Worm (Caenorhabditis elegans) whole organism, young adult: Measurements from ENCODE around the gene C33D9.10.
A peak's percentile ranks its signal among the peaks of the same experiment; 100 is the strongest.

Experiments used
- B0261.1 ChIP-seq: sonication (generic microtip); optimal IDR thresholded peaks from 2 replicates; lab custom pipeline; 2016; ENCODE audit warnings: mild to moderate bottlenecking, missing genetic modification characterization, moderate library complexity, missing compliant biosample characterization
- C06A6.2 ChIP-seq: fragments of 200-800 bp; sonication (Bioruptor generic); conservative IDR thresholded peaks from 2 replicates; pipeline ENCODE4 v1.3.6; 2022; ENCODE audit warnings: missing genetic modification characterization, missing compliant biosample characterization
- D2030.7 ChIP-seq: fragments of 200-800 bp; sonication (Bioruptor generic); IDR thresholded peaks from 2 replicates; pipeline ENCODE4 v1.3.6; 2022; ENCODE audit warnings: missing genetic modification reagents, missing genetic modification characterization, missing compliant biosample characterization
- F22D6.2 ChIP-seq: sonication (generic microtip); optimal IDR thresholded peaks from 2 replicates; lab custom pipeline; 2016; ENCODE audit warnings: mild to moderate bottlenecking, missing genetic modification characterization, missing compliant biosample characterization
- F37B4.10 ChIP-seq: fragments of 200-800 bp; sonication (Bioruptor generic); IDR thresholded peaks from 2 replicates; pipeline ENCODE4 v1.3.6; 2022; ENCODE audit warnings: missing genetic modification characterization, missing compliant biosample characterization
- F49E8.2 ChIP-seq: sonication (generic microtip); optimal IDR thresholded peaks from 3 replicates; lab custom pipeline; 2017; ENCODE audit warnings: missing genetic modification characterization, mild to moderate bottlenecking, missing compliant biosample characterization, antibody characterized with exemption, moderate library complexity; ENCODE audit not compliant: insufficient read depth
- K11D2.4 ChIP-seq: fragments of 200-800 bp; sonication (Bioruptor generic); IDR thresholded peaks from 2 replicates; pipeline ENCODE4 v1.3.6; 2022; ENCODE audit warnings: missing genetic modification reagents, missing genetic modification characterization, missing compliant biosample characterization
- T07F8.4 ChIP-seq: sonication (generic microtip); optimal IDR thresholded peaks from 2 replicates; lab custom pipeline; 2016; ENCODE audit warnings: mild to moderate bottlenecking, missing genetic modification characterization, moderate library complexity, missing compliant biosample characterization
- Y53F4B.3 ChIP-seq: fragments of 200-800 bp; sonication (Bioruptor generic); IDR thresholded peaks from 2 replicates; pipeline ENCODE4 v1.3.6; 2022; ENCODE audit warnings: missing genetic modification reagents, missing genetic modification characterization, missing compliant biosample characterization
- Y79H2A.3 ChIP-seq: fragments of 200-800 bp; sonication (Bioruptor generic); conservative IDR thresholded peaks from 2 replicates; pipeline ENCODE4 v1.3.6; 2022; ENCODE audit warnings: missing genetic modification reagents, missing genetic modification characterization, missing compliant biosample characterization
- ama-1 ChIP-seq, 3 experiments: fragments of 150-350 bp in 1 of 3; sonication (generic microtip) in 2 of 3; optimal IDR thresholded peaks; 2 replicates each; lab custom pipeline; 2014 to 2018; ENCODE audit warnings: missing biosample characterization in 2 of 3, missing genetic modification characterization in 2 of 3, missing genetic modification reagents in 2 of 3
- attf-3 ChIP-seq: fragments of 200-800 bp; sonication (Bioruptor generic); conservative IDR thresholded peaks from 2 replicates; pipeline ENCODE4 v1.3.6; 2022; ENCODE audit warnings: missing genetic modification reagents, missing genetic modification characterization, missing compliant biosample characterization
- bed-1 ChIP-seq: fragments of 200-800 bp; sonication (Bioruptor generic); IDR thresholded peaks from 2 replicates; pipeline ENCODE4 v1.3.6; 2022; ENCODE audit warnings: missing genetic modification reagents, missing genetic modification characterization, missing compliant biosample characterization
- cebp-1 ChIP-seq, 2 experiments: fragments of 200-800 bp in 1 of 2; sonication (Bioruptor generic) in 1 of 2; sonication (generic microtip) in 1 of 2; IDR thresholded peaks in 1 of 2; optimal IDR thresholded peaks in 1 of 2; 2 replicates each; pipeline versions ENCODE4 v1.3.6 to Lab custom; 2017 to 2022; ENCODE audit warnings: missing compliant biosample characterization in 2 of 2, missing genetic modification characterization in 2 of 2, mild to moderate bottlenecking in 1 of 2, missing genetic modification reagents in 1 of 2, moderate library complexity in 1 of 2
- ceh-58 ChIP-seq: fragments of 200-800 bp; sonication (Bioruptor generic); IDR thresholded peaks from 2 replicates; pipeline ENCODE4 v1.3.6; 2022; ENCODE audit warnings: missing genetic modification characterization, missing compliant biosample characterization
- ceh-91 ChIP-seq: fragments of 200-800 bp; sonication (Bioruptor generic); IDR thresholded peaks from 2 replicates; pipeline ENCODE4 v1.3.6; 2022; ENCODE audit warnings: missing genetic modification reagents, missing genetic modification characterization, missing compliant biosample characterization
- die-1 ChIP-seq: sonication (generic microtip); optimal IDR thresholded peaks from 2 replicates; lab custom pipeline; 2016; ENCODE audit warnings: missing genotype, mild to moderate bottlenecking, missing genetic modification characterization, missing compliant biosample characterization
- ekl-4 ChIP-seq: fragments of 200-800 bp; sonication (Bioruptor generic); IDR thresholded peaks from 2 replicates; pipeline ENCODE4 v1.3.6; 2022; ENCODE audit warnings: missing genetic modification reagents, missing genetic modification characterization, missing compliant biosample characterization
- hmg-20 ChIP-seq: fragments of 200-800 bp; sonication (Bioruptor generic); IDR thresholded peaks from 2 replicates; pipeline ENCODE4 v1.3.6; 2022; ENCODE audit warnings: missing genetic modification reagents, missing genetic modification characterization, missing compliant biosample characterization
- let-526 ChIP-seq: fragments of 200-800 bp; sonication (Bioruptor generic); IDR thresholded peaks from 2 replicates; pipeline ENCODE4 v1.3.6; 2022; ENCODE audit warnings: missing genetic modification reagents, missing genetic modification characterization, missing compliant biosample characterization
- lin-26 ChIP-seq: fragments of 200-800 bp; sonication (Bioruptor generic); IDR thresholded peaks from 2 replicates; pipeline ENCODE4 v1.3.6; 2022; ENCODE audit warnings: missing genetic modification reagents, missing genetic modification characterization, missing compliant biosample characterization
- lin-40 ChIP-seq: sonication (generic microtip); optimal IDR thresholded peaks from 2 replicates; lab custom pipeline; 2016; ENCODE audit warnings: missing genetic modification characterization, mild to moderate bottlenecking, missing compliant biosample characterization, missing genotype, missing genetic modification reagents
- lin-54 ChIP-seq: fragments of 200-800 bp; sonication (Bioruptor generic); optimal IDR thresholded peaks from 2 replicates; lab custom pipeline; 2018; ENCODE audit warnings: mild to moderate bottlenecking, missing genetic modification characterization, missing compliant biosample characterization
- lsl-1 ChIP-seq: fragments of 200-800 bp; sonication (Bioruptor generic); optimal IDR thresholded peaks from 2 replicates; lab custom pipeline; 2018; ENCODE audit warnings: mild to moderate bottlenecking, missing genetic modification characterization, moderate library complexity, missing compliant biosample characterization
- madf-10 ChIP-seq: sonication (generic microtip); optimal IDR thresholded peaks from 2 replicates; lab custom pipeline; 2016; ENCODE audit warnings: mild to moderate bottlenecking, missing genetic modification characterization, missing compliant biosample characterization
- madf-3 ChIP-seq: fragments of 200-800 bp; sonication (Bioruptor generic); IDR thresholded peaks from 2 replicates; pipeline ENCODE4 v1.3.6; 2022; ENCODE audit warnings: missing genetic modification reagents, missing genetic modification characterization, missing compliant biosample characterization
- mes-4 ChIP-seq: sonication (generic microtip); optimal IDR thresholded peaks from 2 replicates; lab custom pipeline; 2016; ENCODE audit warnings: missing genotype, missing genetic modification characterization, missing compliant biosample characterization
- nfya-1 ChIP-seq: sonication (generic microtip); optimal IDR thresholded peaks from 2 replicates; lab custom pipeline; 2017; ENCODE audit warnings: antibody characterized with exemption, missing compliant biosample characterization, missing genetic modification characterization, borderline replicate concordance; ENCODE audit not compliant: insufficient read depth
- nfya-2 ChIP-seq: fragments of 200-800 bp; sonication (Bioruptor generic); IDR thresholded peaks from 2 replicates; pipeline ENCODE4 v1.3.6; 2022; ENCODE audit warnings: missing genetic modification reagents, missing genetic modification characterization, missing compliant biosample characterization
- nhr-120 ChIP-seq: fragments of 200-800 bp; sonication (Bioruptor generic); IDR thresholded peaks from 2 replicates; pipeline ENCODE4 v1.3.6; 2022; ENCODE audit warnings: missing genetic modification characterization, missing compliant biosample characterization
- pha-4 ChIP-seq: fragments of 150-350 bp; sonication (generic microtip); optimal IDR thresholded peaks from 2 replicates; lab custom pipeline; 2014; ENCODE audit warnings: missing biosample characterization, missing genetic modification reagents, missing genetic modification characterization
- rec-8 ChIP-seq, 2 experiments: sonication (generic microtip); optimal IDR thresholded peaks; 2 replicates each; lab custom pipeline; 2016; ENCODE audit warnings: mild to moderate bottlenecking in 2 of 2, missing genetic modification characterization in 2 of 2, missing genetic modification reagents in 2 of 2, missing genotype in 2 of 2, missing biosample characterization in 1 of 2, missing compliant biosample characterization in 1 of 2, moderate library complexity in 1 of 2
- repo-1 ChIP-seq: sonication (generic microtip); optimal IDR thresholded peaks from 2 replicates; lab custom pipeline; 2017; ENCODE audit warnings: mild to moderate bottlenecking, missing genetic modification characterization, missing compliant biosample characterization
- sdz-38 ChIP-seq: sonication (generic microtip); optimal IDR thresholded peaks from 2 replicates; lab custom pipeline; 2016; ENCODE audit warnings: missing genotype, missing genetic modification characterization, missing compliant biosample characterization
- sea-2 ChIP-seq: fragments of 200-800 bp; sonication (Bioruptor generic); IDR thresholded peaks from 2 replicates; pipeline ENCODE4 v1.3.6; 2022; ENCODE audit warnings: missing genetic modification characterization, missing compliant biosample characterization
- snpc-1.3 ChIP-seq: sonication (generic microtip); optimal IDR thresholded peaks from 2 replicates; lab custom pipeline; 2017; ENCODE audit warnings: missing genetic modification characterization, mild to moderate bottlenecking, missing compliant biosample characterization, antibody characterized with exemption, moderate library complexity, missing genotype, missing genetic modification reagents; ENCODE audit not compliant: insufficient read depth
- snpc-4 ChIP-seq, 5 experiments: fragments of 150-350 bp in 1 of 5; sonication (generic microtip) in 4 of 5; optimal IDR thresholded peaks; 2 replicates each; lab custom pipeline; 2014 to 2018; ENCODE audit warnings: missing genetic modification characterization in 5 of 5, missing biosample characterization in 3 of 5, antibody characterized with exemption in 2 of 5, mild to moderate bottlenecking in 2 of 5, missing compliant biosample characterization in 2 of 5, missing genotype in 2 of 5, moderate library complexity in 2 of 5, missing genetic modification reagents in 1 of 5
- somi-1 ChIP-seq: fragments of 200-800 bp; sonication (Bioruptor generic); optimal IDR thresholded peaks from 2 replicates; lab custom pipeline; 2018; ENCODE audit warnings: mild to moderate bottlenecking, missing genetic modification characterization, missing compliant biosample characterization
- sptf-2 ChIP-seq: fragments of 200-800 bp; sonication (Bioruptor generic); optimal IDR thresholded peaks from 2 replicates; lab custom pipeline; 2018; ENCODE audit warnings: mild to moderate bottlenecking, missing genetic modification characterization, missing compliant biosample characterization
- tbx-9 ChIP-seq: sonication (generic microtip); optimal IDR thresholded peaks from 2 replicates; lab custom pipeline; 2016; ENCODE audit warnings: borderline replicate concordance, missing genetic modification characterization, inconsistent platforms, missing compliant biosample characterization
- unc-62 ChIP-seq: fragments of 150-350 bp; optimal IDR thresholded peaks from 2 replicates; lab custom pipeline; 2014; ENCODE audit warnings: missing biosample characterization, missing genetic modification reagents, missing genetic modification characterization
- xnd-1 ChIP-seq: sonication (generic microtip); optimal IDR thresholded peaks from 2 replicates; lab custom pipeline; 2016; ENCODE audit warnings: missing genotype, missing genetic modification reagents, missing genetic modification characterization, missing compliant biosample characterization
- zim-3 ChIP-seq: sonication (generic microtip); optimal IDR thresholded peaks from 2 replicates; lab custom pipeline; 2017; ENCODE audit warnings: mild to moderate bottlenecking, missing genetic modification characterization, moderate library complexity, missing compliant biosample characterization
- ztf-25 ChIP-seq: fragments of 200-800 bp; sonication (Bioruptor generic); IDR thresholded peaks from 2 replicates; pipeline ENCODE4 v1.3.6; 2022; ENCODE audit warnings: missing genetic modification reagents, missing genetic modification characterization, missing compliant biosample characterization
- ztf-26 ChIP-seq: sonication (generic microtip); optimal IDR thresholded peaks from 2 replicates; lab custom pipeline; 2017; ENCODE audit warnings: missing genetic modification characterization, missing compliant biosample characterization

The C33D9.10 gene

DNA sequence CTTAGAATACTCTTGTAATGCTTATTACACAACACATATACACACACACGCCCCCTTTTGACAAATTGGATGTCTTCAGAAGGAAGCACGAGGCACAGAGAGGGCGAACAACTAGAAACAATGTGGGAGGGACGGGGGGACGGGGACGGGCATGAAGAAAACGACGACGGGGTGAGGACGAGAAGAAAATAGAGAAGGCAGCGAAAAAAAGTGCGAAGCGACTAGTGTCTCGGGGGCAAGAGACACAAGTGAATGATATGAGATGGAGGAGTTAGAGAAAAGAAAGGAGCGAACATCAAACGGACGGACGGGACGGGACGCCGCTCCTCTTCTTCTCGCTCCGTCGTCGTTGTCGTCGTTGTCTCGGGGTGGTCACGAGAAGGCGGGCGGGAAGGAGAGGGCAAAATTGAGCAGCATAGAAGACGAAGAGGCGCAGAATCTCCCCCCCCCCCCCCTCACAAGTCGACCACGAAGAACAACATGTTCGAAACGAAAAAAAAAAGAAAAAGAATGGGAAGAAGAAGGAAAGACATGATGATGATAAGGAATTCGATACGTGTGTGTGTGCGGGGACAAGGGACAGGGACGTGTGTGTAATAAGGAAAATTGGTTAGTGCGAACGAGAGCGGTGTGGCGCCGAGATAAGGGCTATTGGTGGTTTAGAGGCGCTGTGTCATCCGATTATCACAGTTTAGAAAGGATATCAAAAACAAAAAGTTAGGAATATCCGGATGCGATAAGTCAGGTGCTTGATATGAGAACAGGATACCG, 7.1 kb upstream of the C33D9.10 start (continued):
- TF ChIP-seq ekl-4 (GFP tag; lab: Robert Waterston, UW): peak; percentile 22; the same call in 1 of the 2 replicates
- no peak for TF ChIP-seq T07F8.4 (tag; lab: Kevin White, UChicago)
- no peak for TF ChIP-seq sptf-2
- TF ChIP-seq mes-4 (tag; lab: Kevin White, UChicago): no peak
- TF ChIP-seq C06A6.2 (GFP tag; lab: Robert Waterston, UW): peak; percentile 73
- TF ChIP-seq tbx-9 (tag; lab: Kevin White, UChicago): no peak
- peak; percentile 94 for TF ChIP-seq somi-1
- no peak for TF ChIP-seq madf-3
- TF ChIP-seq ama-1 (optimal IDR thresholded peaks at IDR 0.05; lab: Kevin White, UChicago): no peak
- TF ChIP-seq ama-1 (GFP tag; optimal IDR thresholded peaks at IDR 0.05; lab: Kevin White, UChicago): no peak
- no peak for TF ChIP-seq nfya-1 (tag; lab: Kevin White, UChicago)
- TF ChIP-seq cebp-1 (GFP tag; IDR thresholded peaks at IDR 0.05; lab: Robert Waterston, UW): peak; percentile 49; the same call in 1 of the 2 replicates
- peak; percentile 94 for TF ChIP-seq cebp-1 (tag; optimal IDR thresholded peaks at IDR 0.05; lab: Kevin White, UChicago)
- TF ChIP-seq xnd-1: no peak
- no peak for TF ChIP-seq ceh-58 (GFP tag; lab: Robert Waterston, UW)
- TF ChIP-seq F22D6.2: peak; percentile 58
- TF ChIP-seq snpc-4 (GFP tag; optimal IDR thresholded peaks at IDR 0.05; lab: Kevin White, UChicago): peak; percentile 36
- TF ChIP-seq snpc-4 (tag; optimal IDR thresholded peaks at IDR 0.05; lab: Kevin White, UChicago): peak; percentile 1 to 71 (median 68)
- TF ChIP-seq bed-1 (GFP tag; lab: Robert Waterston, UW): no peak
- TF ChIP-seq D2030.7: no peak
- TF ChIP-seq lin-40: peak; percentile 83
- no peak for TF ChIP-seq lsl-1 (GFP tag; lab: Kevin White, UChicago)
- TF ChIP-seq nhr-120 (GFP tag; lab: Robert Waterston, UW): no peak
- TF ChIP-seq madf-10 (tag; lab: Kevin White, UChicago): peak; percentile 89
- TF ChIP-seq K11D2.4 (GFP tag; lab: Robert Waterston, UW): no peak; the same call in 1 of the 2 replicates
- TF ChIP-seq Y79H2A.3: no peak
- no peak for TF ChIP-seq sdz-38 (tag; lab: Kevin White, UChicago)
- peak; percentile 57 for TF ChIP-seq lin-54
- no peak for TF ChIP-seq pha-4 (tag; lab: Kevin White, UChicago)
- TF ChIP-seq attf-3 (GFP tag; lab: Robert Waterston, UW): 0 out of 2 replicates have a peak, but pooled peaks have one; percentile 34
- TF ChIP-seq unc-62 (GFP tag; lab: Kevin White, UChicago): no peak
- peak; percentile 22; the same call in 1 of the 2 replicates for TF ChIP-seq hmg-20 (GFP tag; lab: Robert Waterston, UW)
- TF ChIP-seq zim-3 (tag; lab: Kevin White, UChicago): no peak
- no peak for TF ChIP-seq ceh-91 (GFP tag; lab: Robert Waterston, UW)
- 0 out of 2 replicates have a peak, but pooled peaks have one; percentile 57 for TF ChIP-seq let-526 (GFP tag; lab: Robert Waterston, UW)
- TF ChIP-seq sea-2 (GFP tag; lab: Robert Waterston, UW): no peak
- no peak for TF ChIP-seq rec-8 (tag; optimal IDR thresholded peaks at IDR 0.05; lab: Kevin White, UChicago)
- no peak for TF ChIP-seq F49E8.2 (tag; lab: Kevin White, UChicago)
- peak; percentile 66 for TF ChIP-seq die-1 (tag; lab: Kevin White, UChicago)
- TF ChIP-seq ztf-25 (GFP tag; lab: Robert Waterston, UW): no peak
- TF ChIP-seq Y53F4B.3 (GFP tag; lab: Robert Waterston, UW): no peak
- TF ChIP-seq repo-1 (tag; lab: Kevin White, UChicago): peak; percentile 83
- peak; percentile 93 for TF ChIP-seq ztf-26 (tag; lab: Kevin White, UChicago)
- TF ChIP-seq lin-26 (GFP tag; lab: Robert Waterston, UW): peak; percentile 83
- TF ChIP-seq F37B4.10: 0 out of 2 replicates have a peak, but pooled peaks have one; percentile 67
- TF ChIP-seq nfya-2 (GFP tag; lab: Robert Waterston, UW): no peak
- no peak for TF ChIP-seq snpc-1.3 (tag; lab: Kevin White, UChicago)
- TF ChIP-seq B0261.1 (tag; lab: Kevin White, UChicago): no peak
